Worm (Caenorhabditis elegans) whole organism, mixed stage, embryonic: ENCODE measurements around the gene C53C11.4.

Experiments used
- pha-4 ChIP-seq: fragments of 150-350 bp; optimal IDR thresholded peaks from 2 replicates; lab custom pipeline; 2018; ENCODE audit warnings: missing biosample characterization, missing genetic modification reagents, missing genetic modification characterization
- tbx-8 ChIP-seq: fragments of 200-800 bp; sonication (Bioruptor generic); optimal IDR thresholded peaks from 2 replicates; lab custom pipeline; 2018; ENCODE audit warnings: mild to moderate bottlenecking, missing genetic modification characterization, moderate library complexity, missing compliant biosample characterization

ce11 chrX:17320572-17320971, 9.9 kb downstream of the C53C11.4 start:
- TF ChIP-seq tbx-8 = no peak
- no peak for TF ChIP-seq pha-4 (tag; lab: Kevin White, UChicago)
